Fruit fly (Drosophila melanogaster): Measurements from ENCODE around the gene nmd.
A peak's percentile ranks its signal among the peaks of the same experiment; 100 is the strongest.

nmd gene

DNA sequence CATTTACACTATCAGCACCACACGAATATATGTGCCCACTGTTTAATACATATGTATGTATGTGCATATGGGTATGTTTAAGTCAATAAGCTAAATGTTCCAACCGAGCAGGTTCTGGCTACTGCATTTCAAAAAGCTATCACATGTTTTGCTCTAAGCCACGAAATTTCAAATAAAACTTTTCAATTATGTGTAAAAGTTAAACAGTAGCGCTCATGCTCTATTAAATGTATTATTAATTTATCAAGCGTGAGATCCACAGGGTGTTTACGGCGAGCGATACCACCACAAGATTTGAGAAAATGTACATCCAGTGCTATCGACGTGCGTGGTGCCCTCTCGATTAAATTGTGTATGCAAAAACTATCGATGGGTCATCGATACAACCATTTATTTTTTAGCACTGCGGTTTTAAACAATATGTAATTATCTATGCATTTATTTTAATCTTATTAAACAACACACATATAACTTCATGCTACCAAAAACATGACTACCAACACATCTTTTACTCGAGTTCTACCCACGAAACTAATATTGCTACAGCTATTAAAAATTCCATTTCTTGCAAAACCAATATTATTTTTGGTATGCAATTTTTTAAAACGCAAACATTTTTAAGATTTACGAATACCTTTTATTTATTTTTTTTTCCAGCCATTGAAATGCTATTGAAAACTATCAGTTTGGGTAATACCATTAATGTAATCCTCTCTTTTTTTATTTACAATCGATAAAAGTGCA is 42.8 kb downstream of the nmd start, which contains the start of gene Pten (continued):
- TF ChIP-seq CG33557 (GFP tag; optimal IDR thresholded peaks at IDR 0.05) (no peak), CG34224 (GFP tag; IDR thresholded peaks at IDR 0.05; ENCODE audit: partially characterized antibody) (peak; percentile 80), emc (GFP tag; optimal IDR thresholded peaks at IDR 0.05) (peak; percentile 7), unc-4 (GFP tag; IDR thresholded peaks at IDR 0.05; ENCODE audit: partially characterized antibody) (peak; percentile 75), tll (GFP tag; optimal IDR thresholded peaks at IDR 0.05) (peak in 1 of 2 experiments; percentile 52), Hr3 (GFP tag; optimal IDR thresholded peaks at IDR 0.05) (peak; percentile 58), Scr (GFP tag; IDR thresholded peaks at IDR 0.05; ENCODE audit: partially characterized antibody) (peak; percentile 89), CG12299 (tag; optimal IDR thresholded peaks at IDR 0.05) (peak; percentile 53), NC2β (GFP tag; optimal IDR thresholded peaks at IDR 0.05) (peak; percentile 57), Ets97D (GFP tag; optimal IDR thresholded peaks at IDR 0.05) (peak; percentile 69), CG6254 (GFP tag; optimal IDR thresholded peaks at IDR 0.05) (peak; percentile 100), slp2 (GFP tag; optimal IDR thresholded peaks at IDR 0.05) (peak; percentile 66), chm (GFP tag; IDR thresholded peaks at IDR 0.05) (no peak), CG30020 (tag; optimal IDR thresholded peaks at IDR 0.05) (peak; percentile 98), gcm (GFP tag; optimal IDR thresholded peaks at IDR 0.05) (no peak), B-H2 (GFP tag; optimal IDR thresholded peaks at IDR 0.05) (peak; percentile 30), Doc3 (GFP tag; IDR thresholded peaks at IDR 0.05; ENCODE audit: partially characterized antibody) (peak; percentile 66; the same call in 2 of the 3 replicates), MBD-R2 (GFP tag; IDR thresholded peaks at IDR 0.05) (peak; percentile 44; the same call in 1 of the 2 replicates), tna (GFP tag; IDR thresholded peaks at IDR 0.05; ENCODE audit: partially characterized antibody) (peak; percentile 88), inv (GFP tag; IDR thresholded peaks at IDR 0.05; ENCODE audit: partially characterized antibody) (peak; percentile 83), CG6765 (GFP tag; optimal IDR thresholded peaks at IDR 0.05) (peak; percentile 37), chn (GFP tag; optimal IDR thresholded peaks at IDR 0.05) (peak; percentile 73), CG18476 (GFP tag; optimal IDR thresholded peaks at IDR 0.05) (peak; percentile 68), corto (GFP tag; optimal IDR thresholded peaks at IDR 0.05) (peak; percentile 12), dati (GFP tag; IDR thresholded peaks at IDR 0.05) (no peak), scrt (GFP tag; optimal IDR thresholded peaks at IDR 0.05) (peak; percentile 80), seq (GFP tag; IDR thresholded peaks at IDR 0.05) (0 out of 2 replicates have a peak, but pooled peaks have one; percentile 35), Bgb (GFP tag; IDR thresholded peaks at IDR 0.05; ENCODE audit: partially characterized antibody) (peak; percentile 91), cad (GFP tag; optimal IDR thresholded peaks at IDR 0.05) (peak; percentile 74), Hsf (GFP tag; optimal IDR thresholded peaks at IDR 0.05) (peak; percentile 63), CG17186 (GFP tag; optimal IDR thresholded peaks at IDR 0.05) (peak; percentile 44), shn (GFP tag; optimal IDR thresholded peaks at IDR 0.05) (peak; percentile 5), Opbp (GFP tag; IDR thresholded peaks at IDR 0.05; ENCODE audit: partially characterized antibody) (peak; percentile 91; the same call in 2 of the 3 replicates), Mad (GFP tag; optimal IDR thresholded peaks at IDR 0.05) (peak; percentile 43), Ptx1 (GFP tag; IDR thresholded peaks at IDR 0.05) (no peak), Bteb2 (GFP tag; optimal IDR thresholded peaks at IDR 0.05) (peak; percentile 75), Elba2 (GFP tag; optimal IDR thresholded peaks at IDR 0.05) (peak; percentile 12), Fer3 (tag; optimal IDR thresholded peaks at IDR 0.05) (peak; percentile 61), CG7556 (GFP tag; optimal IDR thresholded peaks at IDR 0.05) (peak; percentile 61), grn (GFP tag; optimal IDR thresholded peaks at IDR 0.05) (peak; percentile 49), pnt (GFP tag; optimal IDR thresholded peaks at IDR 0.05) (peak; percentile 58), zfh1 (GFP tag; IDR thresholded peaks at IDR 0.05) (peak; percentile 58; the same call in 2 of the 3 replicates), sob (GFP tag; IDR thresholded peaks at IDR 0.05) (0 out of 2 replicates have a peak, but pooled peaks have one; percentile 54), Camta (GFP tag; optimal IDR thresholded peaks at IDR 0.05) (peak; percentile 78), CG7786 (GFP tag; optimal IDR thresholded peaks at IDR 0.05) (peak; percentile 48), ems (GFP tag; optimal IDR thresholded peaks at IDR 0.05) (peak; percentile 32), insv (GFP tag; optimal IDR thresholded peaks at IDR 0.05) (no peak), CoRest (tag; optimal IDR thresholded peaks at IDR 0.05) (peak; percentile 76)
